Comparison of ENCODE assay signal across 2 worm cellular contexts in the genomic region with DNA sequence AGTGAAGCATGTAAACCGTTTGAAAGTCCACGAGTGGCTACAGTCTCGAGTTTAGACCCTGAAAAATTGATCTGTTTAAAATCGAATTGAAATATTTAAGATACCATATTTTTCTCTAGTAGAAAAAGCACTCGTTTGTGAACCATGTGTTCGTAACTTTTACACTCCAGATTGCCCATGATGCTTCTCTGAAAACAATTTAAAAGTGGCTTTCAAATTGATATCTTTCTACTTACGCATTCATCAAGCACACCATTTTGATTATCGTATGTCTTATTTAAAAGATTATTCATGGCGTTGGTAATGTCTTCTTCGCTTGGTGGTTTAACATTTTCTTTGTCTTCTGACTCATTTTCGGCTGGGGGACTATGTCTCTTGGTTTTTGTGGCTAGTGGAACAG.
TF ChIP-seq lines count a peak whose summit lies in the region.

No protein-coding gene starts in this region.

TF ChIP-seq in whole organism, L4 larva, 104 proteins besides CTCF, POLR2A, EP300 and RAD21:
- TF ChIP-seq lin-39 (tag; optimal IDR thresholded peaks at IDR 0.05; lab: Kevin White, UChicago) (no peak), zfp-3 (GFP tag; conservative IDR thresholded peaks at IDR 0.05; lab: Robert Waterston, UW) (0 out of 2 replicates have a peak, but pooled peaks have one; percentile 51)

TF ChIP-seq in whole organism, young adult, 124 proteins besides CTCF, POLR2A, EP300 and RAD21:
- TF ChIP-seq atf-7 (tag; optimal IDR thresholded peaks at IDR 0.05; lab: Kevin White, UChicago) (peak; percentile 23), bed-2 (GFP tag; IDR thresholded peaks at IDR 0.05; lab: Robert Waterston, UW) (no peak), B0336.3 (GFP tag; IDR thresholded peaks at IDR 0.05; lab: Robert Waterston, UW) (peak; percentile 60; the same call in 1 of the 2 replicates), Y53G8AR.9 (GFP tag; conservative IDR thresholded peaks at IDR 0.05; lab: Robert Waterston, UW) (peak; percentile 24; the same call in 1 of the 2 replicates), lin-26 (GFP tag; IDR thresholded peaks at IDR 0.05; lab: Robert Waterston, UW) (0 out of 2 replicates have a peak, but pooled peaks have one; percentile 4), Y56A3A.18 (GFP tag; IDR thresholded peaks at IDR 0.05; lab: Robert Waterston, UW) (peak; percentile 82), mes-4 (tag; optimal IDR thresholded peaks at IDR 0.05; lab: Kevin White, UChicago) (no peak)
